1 fruit fly cellular context compared by ENCODE assay signal in genomic region chr2L:8576496-8577000, dm6.
TF ChIP-seq lines count a peak whose summit lies in the region.

No protein-coding gene starts in this region.

TF ChIP-seq in whole organism, embryonic, 481 proteins besides CTCF, POLR2A, EP300 and RAD21 (continued from another document):
- TF ChIP-seq tll (GFP tag; optimal IDR thresholded peaks at IDR 0.05; lab: Kevin White, UChicago) (peak in 1 of 2 experiments; percentile 15), dm (GFP tag; optimal IDR thresholded peaks at IDR 0.05; lab: Kevin White, UChicago) (no peak), CG17912 (GFP tag; optimal IDR thresholded peaks at IDR 0.05; lab: Kevin White, UChicago) (no peak), vvl (GFP tag; IDR thresholded peaks at IDR 0.05; lab: Robert Waterston, UW) (peak; percentile 14; the same call in 1 of the 2 replicates), z (GFP tag; IDR thresholded peaks at IDR 0.05; lab: Robert Waterston, UW) (0 out of 3 replicates have a peak, but pooled peaks have one; percentile 33), CG2202 (tag; optimal IDR thresholded peaks at IDR 0.05; lab: Kevin White, UChicago) (peak; percentile 22), ac (GFP tag; optimal IDR thresholded peaks at IDR 0.05; lab: Kevin White, UChicago) (peak; percentile 30), Asciz (GFP tag; optimal IDR thresholded peaks at IDR 0.05; lab: Kevin White, UChicago) (peak; percentile 26), CG15696 (tag; optimal IDR thresholded peaks at IDR 0.05; lab: Kevin White, UChicago) (peak; percentile 42), Med (GFP tag; lab: Kevin White, UChicago) (peak; percentile 29), CG9727 (GFP tag; optimal IDR thresholded peaks at IDR 0.05; lab: Kevin White, UChicago) (peak; percentile 1), Opbp (GFP tag; IDR thresholded peaks at IDR 0.05; lab: Robert Waterston, UW; ENCODE audit: partially characterized antibody) (0 out of 3 replicates have a peak, but pooled peaks have one; percentile 8)
